Fruit fly (Drosophila melanogaster) whole organism, embryonic: ENCODE results near the gene CG42833.

Source experiments
- ATbp ChIP-seq: fragments of 200-800 bp; sonication (Bioruptor generic); optimal IDR thresholded peaks from 2 replicates; lab custom pipeline; 2017; ENCODE audit warnings: missing biosample characterization, mild to moderate bottlenecking, missing genetic modification characterization, missing genetic modification reagents
- Asciz ChIP-seq: fragments of 200-800 bp; sonication (Bioruptor generic); optimal IDR thresholded peaks from 2 replicates; lab custom pipeline; 2017; ENCODE audit warnings: missing biosample characterization, mild to moderate bottlenecking, missing genetic modification characterization, missing genetic modification reagents
- Bdp1 ChIP-seq: fragments of 200-800 bp; sonication (Bioruptor generic); optimal IDR thresholded peaks from 3 replicates; lab custom pipeline; 2016; ENCODE audit warnings: missing biosample characterization, missing genetic modification characterization
- BtbVII ChIP-seq: fragments of 200-800 bp; sonication (Bioruptor generic); optimal IDR thresholded peaks from 3 replicates; lab custom pipeline; 2017; ENCODE audit warnings: missing biosample characterization, mild to moderate bottlenecking, missing genetic modification characterization
- CG10274 ChIP-seq: fragments of 200-800 bp; sonication (Bioruptor generic); optimal IDR thresholded peaks from 3 replicates; lab custom pipeline; 2017; ENCODE audit warnings: missing biosample characterization, mild to moderate bottlenecking, missing genetic modification characterization
- CG10321 ChIP-seq: fragments of 200-800 bp; sonication (Bioruptor generic); IDR thresholded peaks from 2 replicates; pipeline ENCODE4 v1.3.6; 2022; ENCODE audit warnings: missing biosample characterization, missing genetic modification characterization
- CG11504 ChIP-seq: fragments of 200-800 bp; sonication (Bioruptor generic); optimal IDR thresholded peaks from 3 replicates; lab custom pipeline; 2019; ENCODE audit warnings: missing biosample characterization, mild to moderate bottlenecking, missing genetic modification characterization, moderate library complexity
- CG11560 ChIP-seq: fragments of 200-800 bp; sonication (Bioruptor generic); IDR thresholded peaks from 3 replicates; pipeline ENCODE4 v1.3.6; 2022; ENCODE audit warnings: missing biosample characterization, missing genetic modification characterization
- CG14050 ChIP-seq: fragments of 200-800 bp; sonication (Bioruptor generic); IDR thresholded peaks from 3 replicates; pipeline ENCODE4 v1.3.6; 2022; ENCODE audit warnings: missing biosample characterization, missing genetic modification characterization
- CG14860 ChIP-seq: fragments of 200-800 bp; sonication (Bioruptor generic); IDR thresholded peaks from 3 replicates; pipeline ENCODE4 v1.3.6; 2022; ENCODE audit warnings: missing biosample characterization, missing genetic modification characterization; ENCODE audit not compliant: partially characterized antibody
- CG17385 ChIP-seq: fragments of 200-800 bp; sonication (Bioruptor generic); optimal IDR thresholded peaks from 3 replicates; lab custom pipeline; 2018; ENCODE audit warnings: missing biosample characterization, mild to moderate bottlenecking, missing genetic modification characterization
- CG17802 ChIP-seq: fragments of 200-800 bp; sonication (Bioruptor generic); optimal IDR thresholded peaks from 2 replicates; lab custom pipeline; 2018; ENCODE audit warnings: missing biosample characterization, mild to moderate bottlenecking, missing genetic modification characterization, moderate library complexity
- CG18011 ChIP-seq: fragments of 200-800 bp; sonication (Bioruptor generic); optimal IDR thresholded peaks from 2 replicates; lab custom pipeline; 2017; ENCODE audit warnings: missing biosample characterization, missing genetic modification characterization, mild to moderate bottlenecking, moderate library complexity, missing genotype
- CG2129 ChIP-seq: fragments of 200-800 bp; sonication (Bioruptor generic); IDR thresholded peaks from 2 replicates; pipeline ENCODE4 v1.3.6; 2022; ENCODE audit warnings: missing biosample characterization, missing genetic modification characterization; ENCODE audit not compliant: partially characterized antibody
- CG2202 ChIP-seq: fragments of 200-800 bp; sonication (Bioruptor generic); optimal IDR thresholded peaks from 2 replicates; lab custom pipeline; 2018; ENCODE audit warnings: missing biosample characterization, mild to moderate bottlenecking, missing genetic modification characterization
- CG2678 ChIP-seq: fragments of 200-800 bp; sonication (Bioruptor generic); optimal IDR thresholded peaks from 3 replicates; lab custom pipeline; 2019; ENCODE audit warnings: missing biosample characterization, mild to moderate bottlenecking, missing genetic modification characterization, moderate library complexity
- CG33557 ChIP-seq: fragments of 200-800 bp; sonication (Bioruptor generic); optimal IDR thresholded peaks from 2 replicates; lab custom pipeline; 2019; ENCODE audit warnings: missing biosample characterization, mild to moderate bottlenecking, missing genetic modification characterization, moderate library complexity
- CG4707 ChIP-seq: fragments of 200-800 bp; sonication (Bioruptor generic); optimal IDR thresholded peaks from 2 replicates; lab custom pipeline; 2018; ENCODE audit warnings: missing biosample characterization, mild to moderate bottlenecking, missing genetic modification characterization, moderate library complexity
- CG6272 ChIP-seq: fragments of 200-800 bp; sonication (Bioruptor generic); IDR thresholded peaks from 2 replicates; pipeline ENCODE4 v1.3.6; 2022; ENCODE audit warnings: missing biosample characterization, missing genetic modification characterization
- CG8765 ChIP-seq: fragments of 200-800 bp; sonication (Bioruptor generic); IDR thresholded peaks from 2 replicates; pipeline ENCODE4 v1.3.6; 2022; ENCODE audit warnings: missing biosample characterization, missing genetic modification characterization
- CG9727 ChIP-seq: fragments of 200-800 bp; sonication (Bioruptor generic); optimal IDR thresholded peaks from 3 replicates; lab custom pipeline; 2017; ENCODE audit warnings: missing biosample characterization, mild to moderate bottlenecking, missing genetic modification characterization
- CrebB ChIP-seq: fragments of 200-800 bp; sonication (Bioruptor generic); optimal IDR thresholded peaks from 3 replicates; lab custom pipeline; 2018; ENCODE audit warnings: missing biosample characterization, mild to moderate bottlenecking, missing genetic modification characterization
- D ChIP-seq, 2 experiments: fragments of 200-800 bp in 1 of 2; fragments of >200 bp in 1 of 2; sonication (Bioruptor generic) in 1 of 2; optimal IDR thresholded peaks; 2 replicates in 1 of 2; 3 replicates in 1 of 2; lab custom pipeline; 2017; ENCODE audit warnings: mild to moderate bottlenecking in 1 of 2, missing biosample characterization in 1 of 2, missing genetic modification characterization in 1 of 2, missing genetic modification reagents in 1 of 2
- D19B ChIP-seq: fragments of 200-800 bp; sonication (Bioruptor generic); optimal IDR thresholded peaks from 2 replicates; lab custom pipeline; 2017; ENCODE audit warnings: missing biosample characterization, mild to moderate bottlenecking, missing genetic modification characterization
- Dbx ChIP-seq: fragments of 200-800 bp; sonication (Bioruptor generic); IDR thresholded peaks from 3 replicates; pipeline ENCODE4 v1.3.6; 2022; ENCODE audit warnings: missing biosample characterization, missing genetic modification characterization
- Max ChIP-seq: fragments of 200-800 bp; sonication (Bioruptor generic); optimal IDR thresholded peaks from 2 replicates; lab custom pipeline; 2016; ENCODE audit warnings: missing biosample characterization, mild to moderate bottlenecking, missing genetic modification characterization
- Meics ChIP-seq: fragments of 200-800 bp; sonication (Bioruptor generic); optimal IDR thresholded peaks from 2 replicates; lab custom pipeline; 2017; ENCODE audit warnings: missing biosample characterization, mild to moderate bottlenecking, missing genetic modification characterization
- Oaz ChIP-seq: fragments of 200-800 bp; sonication (Bioruptor generic); IDR thresholded peaks from 2 replicates; pipeline ENCODE4 v1.3.6; 2022; ENCODE audit warnings: missing biosample characterization, missing genetic modification characterization
- Pdp1 ChIP-seq, 2 experiments: fragments of 200-800 bp; sonication (Bioruptor generic); optimal IDR thresholded peaks; 3 replicates each; lab custom pipeline; 2016; ENCODE audit warnings: missing biosample characterization in 2 of 2, missing genetic modification characterization in 2 of 2, mild to moderate bottlenecking in 1 of 2, moderate library complexity in 1 of 2
- Xbp1 ChIP-seq: fragments of 200-800 bp; sonication (Bioruptor generic); optimal IDR thresholded peaks from 3 replicates; lab custom pipeline; 2016; ENCODE audit warnings: missing biosample characterization, mild to moderate bottlenecking, missing genetic modification characterization
- YL-1 ChIP-seq: fragments of 200-800 bp; sonication (Bioruptor generic); optimal IDR thresholded peaks from 3 replicates; lab custom pipeline; 2017; ENCODE audit warnings: missing biosample characterization, mild to moderate bottlenecking, missing genetic modification characterization
- bab2 ChIP-seq: fragments of 200-800 bp; sonication (Bioruptor generic); optimal IDR thresholded peaks from 2 replicates; lab custom pipeline; 2016; ENCODE audit warnings: missing biosample characterization, missing genetic modification characterization
- cwo ChIP-seq: fragments of 200-800 bp; sonication (Bioruptor generic); optimal IDR thresholded peaks from 3 replicates; lab custom pipeline; 2017; ENCODE audit warnings: missing biosample characterization, missing genetic modification characterization, mild to moderate bottlenecking, moderate library complexity, missing genetic modification reagents
- danr ChIP-seq: fragments of 200-800 bp; sonication (Bioruptor generic); IDR thresholded peaks from 2 replicates; pipeline ENCODE4 v1.3.6; 2022; ENCODE audit warnings: missing biosample characterization, missing genetic modification characterization
- emc ChIP-seq: fragments of 200-800 bp; sonication (Bioruptor generic); optimal IDR thresholded peaks from 2 replicates; lab custom pipeline; 2016; ENCODE audit warnings: missing biosample characterization, missing genetic modification characterization
- fd64A ChIP-seq: fragments of 200-800 bp; sonication (Bioruptor generic); optimal IDR thresholded peaks from 3 replicates; lab custom pipeline; 2018; ENCODE audit warnings: missing biosample characterization, mild to moderate bottlenecking, missing genetic modification characterization
- grn ChIP-seq: fragments of 200-800 bp; sonication (Bioruptor generic); optimal IDR thresholded peaks from 3 replicates; lab custom pipeline; 2017; ENCODE audit warnings: missing biosample characterization, missing genetic modification characterization
- her ChIP-seq: fragments of 200-800 bp; sonication (Bioruptor generic); optimal IDR thresholded peaks from 2 replicates; lab custom pipeline; 2016; ENCODE audit warnings: missing biosample characterization, missing genetic modification characterization
- kay ChIP-seq: fragments of 200-800 bp; sonication (Bioruptor generic); optimal IDR thresholded peaks from 2 replicates; lab custom pipeline; 2016; ENCODE audit warnings: missing biosample characterization, missing genetic modification characterization
- lov ChIP-seq, 2 experiments: fragments of 200-800 bp in 1 of 2; fragments of >200 bp in 1 of 2; sonication (Bioruptor generic) in 1 of 2; IDR thresholded peaks in 1 of 2; optimal IDR thresholded peaks in 1 of 2; 2 replicates in 1 of 2; 3 replicates in 1 of 2; pipeline versions ENCODE4 v1.3.6 to Lab custom; 2017 to 2022; ENCODE audit warnings: missing biosample characterization in 1 of 2, missing genetic modification characterization in 1 of 2
- luna ChIP-seq: fragments of 200-800 bp; sonication (Bioruptor generic); optimal IDR thresholded peaks from 2 replicates; lab custom pipeline; 2016; ENCODE audit warnings: missing biosample characterization, missing genetic modification characterization
- mirr ChIP-seq: fragments of 200-800 bp; sonication (Bioruptor generic); optimal IDR thresholded peaks from 3 replicates; lab custom pipeline; 2018; ENCODE audit warnings: missing biosample characterization, mild to moderate bottlenecking, missing genetic modification characterization
- org-1 ChIP-seq: fragments of 200-800 bp; sonication (Bioruptor generic); optimal IDR thresholded peaks from 2 replicates; lab custom pipeline; 2017; ENCODE audit warnings: missing biosample characterization, missing genetic modification characterization
- pros ChIP-seq: fragments of 200-800 bp; sonication (Bioruptor generic); optimal IDR thresholded peaks from 3 replicates; lab custom pipeline; 2019; ENCODE audit warnings: missing biosample characterization, mild to moderate bottlenecking, missing genetic modification characterization, moderate library complexity
- rib ChIP-seq: fragments of 200-800 bp; sonication (Bioruptor generic); IDR thresholded peaks from 2 replicates; pipeline ENCODE4 v1.3.6; 2022; ENCODE audit warnings: missing biosample characterization, missing genetic modification characterization
- sens ChIP-seq: fragments of 200-800 bp; sonication (Bioruptor generic); peaks from one replicate; lab custom pipeline; 2016; ENCODE audit warnings: missing biosample characterization, missing genetic modification characterization
- sens-2 ChIP-seq: fragments of 200-800 bp; sonication (Bioruptor generic); IDR thresholded peaks from 2 replicates; pipeline ENCODE4 v1.3.6; 2022; ENCODE audit warnings: missing biosample characterization, missing genetic modification characterization
- ssp ChIP-seq: fragments of 200-800 bp; sonication (Bioruptor generic); IDR thresholded peaks from 2 replicates; pipeline ENCODE4 v1.3.6; 2022; ENCODE audit warnings: missing biosample characterization, missing genetic modification characterization
- tna ChIP-seq: fragments of 200-800 bp; sonication (Bioruptor generic); IDR thresholded peaks from 2 replicates; pipeline ENCODE4 v1.3.6; 2022; ENCODE audit warnings: missing biosample characterization, missing genetic modification characterization; ENCODE audit not compliant: partially characterized antibody

The CG42833 gene

dm6 chr3L:20196321-20196720 lies 3.6 kb upstream of the CG42833 start:
- TF ChIP-seq lov (optimal IDR thresholded peaks at IDR 0.05; lab: Kevin White, UChicago) (no peak), lov (GFP tag; IDR thresholded peaks at IDR 0.05; lab: Robert Waterston, UW) (no peak), CG2202 (tag; lab: Kevin White, UChicago) (no peak), grn (peak; percentile 80), sens (GFP tag; lab: Kevin White, UChicago) (no peak), cwo (GFP tag; lab: Kevin White, UChicago) (peak; percentile 85), Pdp1 (GFP tag; optimal IDR thresholded peaks at IDR 0.05; lab: Kevin White, UChicago) (peak in 1 of 2 experiments; percentile 54), D (optimal IDR thresholded peaks at IDR 0.05; lab: Kevin White, UChicago) (no peak), D (GFP tag; optimal IDR thresholded peaks at IDR 0.05; lab: Kevin White, UChicago) (no peak), mirr (peak; percentile 20)
- TF ChIP-seq, all 482 proteins: peak for 4

- no peak for TF ChIP-seq emc
- no peak for TF ChIP-seq luna
- peak; percentile 75 for TF ChIP-seq D19B (GFP tag; lab: Kevin White, UChicago)
- TF ChIP-seq ssp (GFP tag; lab: Robert Waterston, UW), result no peak
- no peak for TF ChIP-seq org-1
- TF ChIP-seq CG10321, result no peak
- no peak for TF ChIP-seq BtbVII
- no peak for TF ChIP-seq CG18011 (GFP tag; lab: Kevin White, UChicago)
- no peak for TF ChIP-seq CG11560 (tag; lab: Robert Waterston, UW)
- no peak for TF ChIP-seq Max (GFP tag; lab: Kevin White, UChicago)
- no peak for TF ChIP-seq Bdp1 (GFP tag; lab: Kevin White, UChicago)
- no peak for TF ChIP-seq tna (GFP tag; lab: Robert Waterston, UW)
- peak; percentile 29 for TF ChIP-seq CG10274 (GFP tag; lab: Kevin White, UChicago)
- TF ChIP-seq Dbx (GFP tag; lab: Robert Waterston, UW), result no peak
- no peak for TF ChIP-seq CG8765 (GFP tag; lab: Robert Waterston, UW)
- no peak for TF ChIP-seq ATbp (GFP tag; lab: Kevin White, UChicago)
- no peak for TF ChIP-seq Asciz (GFP tag; lab: Kevin White, UChicago)
- TF ChIP-seq rib (GFP tag; lab: Robert Waterston, UW), result no peak
- no peak for TF ChIP-seq her (GFP tag; lab: Kevin White, UChicago)
- peak; percentile 92 for TF ChIP-seq Meics (GFP tag; lab: Kevin White, UChicago)
- TF ChIP-seq CG17385 (GFP tag; lab: Kevin White, UChicago), result peak; percentile 38
- TF ChIP-seq CG17802 (tag; lab: Kevin White, UChicago), result no peak
- TF ChIP-seq Oaz (GFP tag; lab: Robert Waterston, UW), result no peak
- TF ChIP-seq sens-2 (GFP tag; lab: Robert Waterston, UW), result no peak
- no peak for TF ChIP-seq CG4707 (GFP tag; lab: Kevin White, UChicago)
- TF ChIP-seq fd64A, result no peak
- no peak for TF ChIP-seq CG9727 (GFP tag; lab: Kevin White, UChicago)
- no peak for TF ChIP-seq bab2 (GFP tag; lab: Kevin White, UChicago)
- TF ChIP-seq kay (GFP tag; lab: Kevin White, UChicago), result no peak
- TF ChIP-seq CG14860 (GFP tag; lab: Robert Waterston, UW), result no peak
These were observed 2.7 kb upstream of the CG42833 start for dm6 chr3L:20197213-20197612.

dm6 chr3L:20197698-20198097 lies 2.2 kb upstream of the CG42833 start:
- TF ChIP-seq YL-1 (GFP tag; lab: Kevin White, UChicago) (no peak), CrebB (tag; lab: Kevin White, UChicago) (no peak), Bdp1 (GFP tag; lab: Kevin White, UChicago) (no peak), CG11504 (tag; lab: Kevin White, UChicago) (no peak), pros (GFP tag; lab: Kevin White, UChicago) (no peak), CG6272 (GFP tag; lab: Robert Waterston, UW) (no peak), CG2129 (no peak), danr (no peak), Xbp1 (GFP tag; lab: Kevin White, UChicago) (no peak), CG2678 (tag; lab: Kevin White, UChicago) (no peak), CG14050 (GFP tag; lab: Robert Waterston, UW) (no peak), CG33557 (GFP tag; lab: Kevin White, UChicago) (no peak)
